Worm (Caenorhabditis elegans): ENCODE measurements around the gene Y57A10A.31.

Y57A10A.31 gene

ce11 chrII:12266145-12266544 is 23.0 kb upstream of the Y57A10A.31 start, which contains the start of gene tric-1B.1:
TSS of gene tric-1B.1 (minus strand) at chrII:12266245.
- TF ChIP-seq hlh-15 (tag; optimal IDR thresholded peaks at IDR 0.05) = no peak
- no peak for TF ChIP-seq ceh-18 (tag; optimal IDR thresholded peaks at IDR 0.05)
- TF ChIP-seq pqm-1 (tag; optimal IDR thresholded peaks at IDR 0.05) = no peak
- TF ChIP-seq ets-4 (tag; optimal IDR thresholded peaks at IDR 0.05) = no peak
- TF ChIP-seq pax-1 (tag; optimal IDR thresholded peaks at IDR 0.05) = no peak
- TF ChIP-seq nhr-232 (tag; optimal IDR thresholded peaks at IDR 0.05) = no peak
- no peak for TF ChIP-seq C08G9.2 (tag; optimal IDR thresholded peaks at IDR 0.05)
- no peak for TF ChIP-seq pha-2 (tag; optimal IDR thresholded peaks at IDR 0.05)
- no peak for TF ChIP-seq pros-1 (tag; optimal IDR thresholded peaks at IDR 0.05)
- no peak for TF ChIP-seq tbx-7 (tag; optimal IDR thresholded peaks at IDR 0.05)

ce11 chrII:12266797-12267196 is 22.4 kb upstream of the Y57A10A.31 start:
- TF ChIP-seq madf-2 (tag; optimal IDR thresholded peaks at IDR 0.05) (no peak), npax-4 (tag; optimal IDR thresholded peaks at IDR 0.05) (no peak), C38D4.7 (GFP tag; optimal IDR thresholded peaks at IDR 0.05) (no peak), elt-2 (tag; optimal IDR thresholded peaks at IDR 0.05) (peak; percentile 76), hlh-15 (tag; optimal IDR thresholded peaks at IDR 0.05) (no peak)

- TF ChIP-seq pat-9 (tag; optimal IDR thresholded peaks at IDR 0.05) (peak; percentile 36), nfya-1 (tag; optimal IDR thresholded peaks at IDR 0.05) (peak; percentile 52), ahr-1 (tag; optimal IDR thresholded peaks at IDR 0.05) (no peak), ztf-16 (tag; optimal IDR thresholded peaks at IDR 0.05) (no peak), F13H6.1 (tag; optimal IDR thresholded peaks at IDR 0.05) (no peak), ama-1 (optimal IDR thresholded peaks at IDR 0.05) (no peak), elt-2 (tag; optimal IDR thresholded peaks at IDR 0.05) (no peak), unc-86 (tag; optimal IDR thresholded peaks at IDR 0.05) (no peak), nhr-232 (tag; optimal IDR thresholded peaks at IDR 0.05) (no peak), sox-2 (GFP tag; IDR thresholded peaks at IDR 0.05) (no peak), pqm-1 (tag; optimal IDR thresholded peaks at IDR 0.05) (no peak)
Observed at ce11 chrII:12268857-12269256, 20.3 kb upstream of the Y57A10A.31 start.

- TF ChIP-seq dve-1 (tag; optimal IDR thresholded peaks at IDR 0.05) (no peak), pha-2 (tag; optimal IDR thresholded peaks at IDR 0.05) (no peak), K02D7.2 (tag; optimal IDR thresholded peaks at IDR 0.05) (no peak), sox-2 (GFP tag; IDR thresholded peaks at IDR 0.05) (no peak), ceh-19 (GFP tag; optimal IDR thresholded peaks at IDR 0.05) (no peak), ceh-24 (tag; optimal IDR thresholded peaks at IDR 0.05) (no peak), nhr-11 (tag; optimal IDR thresholded peaks at IDR 0.05) (no peak), fkh-6 (tag; optimal IDR thresholded peaks at IDR 0.05) (no peak), unc-42 (tag; optimal IDR thresholded peaks at IDR 0.05) (no peak), hlh-8 (tag; optimal IDR thresholded peaks at IDR 0.05) (no peak)
Observed at ce11 chrII:12274944-12275343, 14.2 kb upstream of the Y57A10A.31 start, which contains the start of gene Y57A10A.27. TSS of gene Y57A10A.27 (minus strand) at chrII:12275044.

- no peak for TF ChIP-seq unc-55 (GFP tag; optimal IDR thresholded peaks at IDR 0.05)
- no peak for TF ChIP-seq sdc-2 (tag; optimal IDR thresholded peaks at IDR 0.05)
Observed at ce11 chrII:12278602-12279001, 10.6 kb upstream of the Y57A10A.31 start.

ce11 chrII:12279259-12279658 is 9.9 kb upstream of the Y57A10A.31 start, which contains the start of the genes tric-1B.2 and Y57A10A.29:
TSS of gene tric-1B.2 (minus strand) at chrII:12279387.
TSS of gene Y57A10A.29 (plus strand) at chrII:12279561.
- TF ChIP-seq unc-42 (tag; optimal IDR thresholded peaks at IDR 0.05) (peak; percentile 61), pax-1 (tag; optimal IDR thresholded peaks at IDR 0.05) (no peak)

- TF ChIP-seq ceh-30 (tag; optimal IDR thresholded peaks at IDR 0.05) (no peak), F13H6.1 (tag; optimal IDR thresholded peaks at IDR 0.05) (no peak), elt-2 (tag; optimal IDR thresholded peaks at IDR 0.05) (no peak), npax-4 (tag; optimal IDR thresholded peaks at IDR 0.05) (no peak), ahr-1 (tag; optimal IDR thresholded peaks at IDR 0.05) (no peak), pqm-1 (tag; optimal IDR thresholded peaks at IDR 0.05) (no peak), ceh-9 (tag; optimal IDR thresholded peaks at IDR 0.05) (no peak), zip-5 (tag; optimal IDR thresholded peaks at IDR 0.05) (no peak), nhr-232 (tag; optimal IDR thresholded peaks at IDR 0.05) (no peak)
Observed at ce11 chrII:12280360-12280759, 8.8 kb upstream of the Y57A10A.31 start, which contains the start of gene ife-5. TSS of gene ife-5 (plus strand) at chrII:12280660.
